Worm (Caenorhabditis elegans) whole organism, L3 larva: Measurements from ENCODE around the gene H23N18.5.

ENCODE experiments used
- ZK546.5 ChIP-seq: sonication (generic microtip); optimal IDR thresholded peaks from 2 replicates; lab custom pipeline; 2017; ENCODE audit warnings: missing biosample characterization, missing genetic modification characterization
- ama-1 ChIP-seq: fragments of 150-350 bp; optimal IDR thresholded peaks from 2 replicates; lab custom pipeline; 2018
- ceh-28 ChIP-seq: fragments of 150-350 bp; optimal IDR thresholded peaks from 2 replicates; lab custom pipeline; 2014; ENCODE audit warnings: missing biosample characterization, missing genetic modification reagents, missing genetic modification characterization
- ceh-82 ChIP-seq: fragments of 150-350 bp; optimal IDR thresholded peaks from 2 replicates; lab custom pipeline; 2014; ENCODE audit warnings: missing biosample characterization, missing genetic modification characterization
- ceh-9 ChIP-seq: sonication (generic microtip); optimal IDR thresholded peaks from 2 replicates; lab custom pipeline; 2018; ENCODE audit warnings: missing biosample characterization, missing genetic modification characterization
- egl-27 ChIP-seq: sonication (generic microtip); optimal IDR thresholded peaks from 4 replicates; lab custom pipeline; 2017; ENCODE audit warnings: missing biosample characterization, missing genetic modification reagents, missing genetic modification characterization
- elt-1 ChIP-seq: fragments of 150-350 bp; optimal IDR thresholded peaks from 2 replicates; lab custom pipeline; 2014; ENCODE audit warnings: missing biosample characterization, missing genetic modification characterization
- elt-2 ChIP-seq: sonication (generic microtip); optimal IDR thresholded peaks from 2 replicates; lab custom pipeline; 2016; ENCODE audit warnings: missing genetic modification reagents, mild to moderate bottlenecking, missing genetic modification characterization, missing compliant biosample characterization
- elt-3 ChIP-seq, 3 experiments: fragments of 150-350 bp in 1 of 3; sonication (generic microtip) in 2 of 3; optimal IDR thresholded peaks; 2 replicates in 2 of 3; 4 replicates in 1 of 3; lab custom pipeline; 2014 to 2017; ENCODE audit warnings: missing biosample characterization in 3 of 3, missing genetic modification characterization in 3 of 3
- eor-1 ChIP-seq, 2 experiments: fragments of 150-350 bp; optimal IDR thresholded peaks; 2 replicates each; lab custom pipeline; 2014 to 2018; ENCODE audit warnings: missing biosample characterization in 2 of 2, missing genetic modification characterization in 2 of 2
- fkh-10 ChIP-seq: sonication (generic microtip); optimal IDR thresholded peaks from 2 replicates; lab custom pipeline; 2017; ENCODE audit warnings: missing biosample characterization, missing genetic modification reagents, missing genetic modification characterization
- fkh-2 ChIP-seq: fragments of 150-350 bp; optimal IDR thresholded peaks from 2 replicates; lab custom pipeline; 2014; ENCODE audit warnings: missing biosample characterization, missing genetic modification reagents, missing genetic modification characterization
- fos-1 ChIP-seq: fragments of 150-350 bp; optimal IDR thresholded peaks from 2 replicates; lab custom pipeline; 2014; ENCODE audit warnings: missing biosample characterization, missing genetic modification characterization
- hmg-11 ChIP-seq: sonication (generic microtip); optimal IDR thresholded peaks from 2 replicates; lab custom pipeline; 2016; ENCODE audit warnings: missing genetic modification characterization, missing compliant biosample characterization
- jun-1 ChIP-seq: fragments of 150-350 bp; optimal IDR thresholded peaks from 2 replicates; lab custom pipeline; 2014; ENCODE audit warnings: missing biosample characterization, missing genetic modification reagents, missing genetic modification characterization
- lin-15B ChIP-seq: fragments of 150-350 bp; optimal IDR thresholded peaks from 2 replicates; lab custom pipeline; 2014; ENCODE audit warnings: missing biosample characterization, missing genetic modification characterization
- lsy-12 ChIP-seq: sonication (generic microtip); optimal IDR thresholded peaks from 2 replicates; lab custom pipeline; 2016; ENCODE audit warnings: mild to moderate bottlenecking, missing genetic modification characterization, missing compliant biosample characterization
- nfya-1 ChIP-seq: sonication (generic microtip); optimal IDR thresholded peaks from 2 replicates; lab custom pipeline; 2017; ENCODE audit warnings: missing genetic modification characterization, mild to moderate bottlenecking, missing compliant biosample characterization, antibody characterized with exemption, moderate library complexity; ENCODE audit not compliant: insufficient read depth
- nhr-11 ChIP-seq: fragments of 150-350 bp; optimal IDR thresholded peaks from 2 replicates; lab custom pipeline; 2014; ENCODE audit warnings: missing biosample characterization, missing genetic modification characterization
- nhr-12 ChIP-seq: fragments of 150-350 bp; optimal IDR thresholded peaks from 2 replicates; lab custom pipeline; 2014; ENCODE audit warnings: missing biosample characterization, missing genetic modification characterization
- nhr-23 ChIP-seq: fragments of 150-350 bp; optimal IDR thresholded peaks from 2 replicates; lab custom pipeline; 2014; ENCODE audit warnings: missing biosample characterization, missing genetic modification reagents, missing genetic modification characterization
- nhr-25 ChIP-seq: sonication (generic microtip); optimal IDR thresholded peaks from 2 replicates; lab custom pipeline; 2017; ENCODE audit warnings: missing biosample characterization, missing genetic modification characterization
- nhr-28 ChIP-seq: fragments of 150-350 bp; optimal IDR thresholded peaks from 2 replicates; lab custom pipeline; 2014; ENCODE audit warnings: missing biosample characterization, missing genetic modification characterization
- nhr-43 ChIP-seq: sonication (generic microtip); optimal IDR thresholded peaks from 2 replicates; lab custom pipeline; 2016; ENCODE audit warnings: mild to moderate bottlenecking, missing genetic modification characterization, missing compliant biosample characterization; ENCODE audit not compliant: poor library complexity, severe bottlenecking
- nhr-67 ChIP-seq: fragments of 150-350 bp; optimal IDR thresholded peaks from 2 replicates; lab custom pipeline; 2014; ENCODE audit warnings: missing biosample characterization, missing genetic modification characterization
- nhr-76 ChIP-seq: fragments of 150-350 bp; sonication (generic microtip); optimal IDR thresholded peaks from 5 replicates; lab custom pipeline; 2014; ENCODE audit warnings: missing biosample characterization, missing genetic modification characterization
- nhr-77 ChIP-seq: fragments of 150-350 bp; optimal IDR thresholded peaks from 2 replicates; lab custom pipeline; 2014; ENCODE audit warnings: missing biosample characterization, missing genetic modification characterization
- pqm-1 ChIP-seq: fragments of 150-350 bp; optimal IDR thresholded peaks from 2 replicates; lab custom pipeline; 2017; ENCODE audit warnings: missing biosample characterization, missing genetic modification characterization, inconsistent platforms
- sea-2 ChIP-seq: fragments of 150-350 bp; sonication (generic microtip); optimal IDR thresholded peaks from 4 replicates; lab custom pipeline; 2014; ENCODE audit warnings: missing biosample characterization, missing genetic modification reagents, missing genetic modification characterization
- skn-1 ChIP-seq: fragments of 150-350 bp; optimal IDR thresholded peaks from 2 replicates; lab custom pipeline; 2014; ENCODE audit warnings: missing biosample characterization, missing genetic modification characterization
- unc-39 ChIP-seq: sonication (generic microtip); optimal IDR thresholded peaks from 4 replicates; lab custom pipeline; 2017; ENCODE audit warnings: missing biosample characterization, missing genetic modification characterization
- zag-1 ChIP-seq: fragments of 150-350 bp; optimal IDR thresholded peaks from 2 replicates; lab custom pipeline; 2014; ENCODE audit warnings: missing biosample characterization, missing genetic modification characterization
- ztf-11 ChIP-seq: fragments of 150-350 bp; optimal IDR thresholded peaks from 2 replicates; lab custom pipeline; 2014; ENCODE audit warnings: missing biosample characterization, missing genetic modification characterization
- ztf-4 ChIP-seq: fragments of 150-350 bp; optimal IDR thresholded peaks from 2 replicates; lab custom pipeline; 2014; ENCODE audit warnings: missing biosample characterization, missing genetic modification characterization

H23N18.5 gene

ce11 chrV:4920690-4921152 lies 8.5 kb upstream of the H23N18.5 start, which contains the start of the genes C02E7.8 and srh-23:
Gene C02E7.8 (minus strand): TSS chrV:4920790.
Gene srh-23 (plus strand): TSS chrV:4921102.
- no peak for TF ChIP-seq lin-15B (tag; lab: Kevin White, UChicago)
- TF ChIP-seq ama-1, result no peak
- no peak for TF ChIP-seq nhr-76 (tag; lab: Kevin White, UChicago)
- no peak for TF ChIP-seq ztf-11 (tag; lab: Kevin White, UChicago)
- TF ChIP-seq zag-1 (tag; lab: Kevin White, UChicago), result no peak
- no peak for TF ChIP-seq fkh-2
- TF ChIP-seq ceh-82 (tag; lab: Kevin White, UChicago), result no peak
- no peak for TF ChIP-seq fos-1 (tag; lab: Kevin White, UChicago)
- TF ChIP-seq ztf-4 (tag; lab: Kevin White, UChicago), result no peak
- no peak for TF ChIP-seq ceh-28 (tag; lab: Kevin White, UChicago)
- no peak for TF ChIP-seq nhr-12 (tag; lab: Kevin White, UChicago)
- TF ChIP-seq lsy-12 (tag; lab: Kevin White, UChicago), result no peak
- TF ChIP-seq elt-3 (tag; optimal IDR thresholded peaks at IDR 0.05; lab: Kevin White, UChicago), result no peak
- no peak for TF ChIP-seq unc-39 (tag; lab: Kevin White, UChicago)
- no peak for TF ChIP-seq nhr-77 (tag; lab: Kevin White, UChicago)
- TF ChIP-seq sea-2 (GFP tag; lab: Kevin White, UChicago), result no peak
- TF ChIP-seq, all 47 proteins: peak for 0

ce11 chrV:4918664-4919257 lies 6.6 kb upstream of the H23N18.5 start, which contains the start of gene C02E7.6:
Gene C02E7.6 (plus strand): TSS chrV:4919207.
- TF ChIP-seq elt-3 (tag; optimal IDR thresholded peaks at IDR 0.05; lab: Kevin White, UChicago), result peak in 1 of 3 experiments; percentile 22
- TF ChIP-seq nhr-67 (tag; lab: Kevin White, UChicago), result no peak
- TF ChIP-seq pqm-1, result no peak
- TF ChIP-seq nhr-25 (tag; lab: Kevin White, UChicago), result peak; percentile 97
- TF ChIP-seq nhr-23 (tag; lab: Kevin White, UChicago), result peak; percentile 0
- TF ChIP-seq fkh-2, result no peak
- no peak for TF ChIP-seq ZK546.5 (tag; lab: Kevin White, UChicago)
- peak; percentile 94 for TF ChIP-seq elt-1 (tag; lab: Kevin White, UChicago)
- TF ChIP-seq lin-15B (tag; lab: Kevin White, UChicago), result no peak
- TF ChIP-seq ceh-9 (tag; lab: Kevin White, UChicago), result no peak
- no peak for TF ChIP-seq jun-1
- peak; percentile 92 for TF ChIP-seq nhr-43
- no peak for TF ChIP-seq zag-1 (tag; lab: Kevin White, UChicago)
- no peak for TF ChIP-seq nhr-11 (tag; lab: Kevin White, UChicago)
- TF ChIP-seq nfya-1, result peak; percentile 9
- TF ChIP-seq fkh-10 (GFP tag; lab: Kevin White, UChicago), result no peak
- no peak for TF ChIP-seq skn-1
- no peak for TF ChIP-seq ztf-4 (tag; lab: Kevin White, UChicago)
- no peak for TF ChIP-seq eor-1 (tag; optimal IDR thresholded peaks at IDR 0.05; lab: Kevin White, UChicago)
- TF ChIP-seq nhr-77 (tag; lab: Kevin White, UChicago), result no peak
- no peak for TF ChIP-seq fos-1 (tag; lab: Kevin White, UChicago)

ce11 chrV:4918091-4918624 lies 6.0 kb upstream of the H23N18.5 start, which contains the start of gene C02E7.7:
Gene C02E7.7 (minus strand): TSS chrV:4918574.
- TF ChIP-seq nhr-76 (tag; lab: Kevin White, UChicago) (no peak), nhr-28 (tag; lab: Kevin White, UChicago) (no peak)

- TF ChIP-seq elt-2 (tag; lab: Kevin White, UChicago) (peak; percentile 72), nhr-76 (tag; lab: Kevin White, UChicago) (no peak), pqm-1 (peak; percentile 26)
Measured at ce11 chrV:4914879-4915278, 2.7 kb upstream of the H23N18.5 start, which contains the start of gene H23N18.6. Gene H23N18.6 (minus strand): TSS chrV:4915079.

ce11 chrV:4913853-4914252 lies 1.7 kb upstream of the H23N18.5 start:
- TF ChIP-seq hmg-11 (tag; lab: Kevin White, UChicago) (no peak), egl-27 (no peak)
